Worm (Caenorhabditis elegans): ENCODE data around the gene haf-3.
"Not testable (repeated sequence)": the region's sequence is repeated elsewhere in the genome, so short reads cannot be mapped to it uniquely, and the experiment has no call there.

ce11 chrV:15803748-15804147 lies 37.8 kb upstream of the haf-3 start, which contains the start of gene T26E4.18:
- not testable (repeated sequence) for TF ChIP-seq hmg-4 (GFP tag; optimal IDR thresholded peaks at IDR 0.05); ama-1 (optimal IDR thresholded peaks at IDR 0.05); pes-1 (GFP tag; IDR thresholded peaks at IDR 0.05); ceh-13 (GFP tag; optimal IDR thresholded peaks at IDR 0.05); hnd-1 (tag; optimal IDR thresholded peaks at IDR 0.05); aly-1 (tag; optimal IDR thresholded peaks at IDR 0.05); F13C5.2 (tag; optimal IDR thresholded peaks at IDR 0.05); tra-4 (tag; optimal IDR thresholded peaks at IDR 0.05); flt-1 (GFP tag; IDR thresholded peaks at IDR 0.05); tbx-37 (GFP tag; conservative IDR thresholded peaks at IDR 0.05); ceh-36 (tag; optimal IDR thresholded peaks at IDR 0.05)
